Fruit fly (Drosophila melanogaster) whole organism, embryonic: ENCODE measurements around the gene IA-2.

Experiments
- CG2129 ChIP-seq: fragments of 200-800 bp; sonication (Bioruptor generic); IDR thresholded peaks from 2 replicates; pipeline ENCODE4 v1.3.6; 2022; ENCODE audit warnings: missing biosample characterization, missing genetic modification characterization; ENCODE audit not compliant: partially characterized antibody
- Camta ChIP-seq: fragments of 200-800 bp; sonication (Bioruptor generic); optimal IDR thresholded peaks from 2 replicates; lab custom pipeline; 2016; ENCODE audit warnings: missing biosample characterization, missing genetic modification characterization
- Dll ChIP-seq: fragments of 200-800 bp; sonication (Bioruptor generic); IDR thresholded peaks from 4 replicates; pipeline ENCODE4 v1.3.6; 2022; ENCODE audit warnings: missing biosample characterization, missing genetic modification characterization; ENCODE audit not compliant: partially characterized antibody
- Mrtf ChIP-seq: fragments of 200-800 bp; sonication (Bioruptor generic); IDR thresholded peaks from 3 replicates; pipeline ENCODE4 v1.3.6; 2022; ENCODE audit warnings: missing biosample characterization, missing genetic modification characterization
- Nf-YC ChIP-seq: fragments of 200-800 bp; optimal IDR thresholded peaks from 3 replicates; lab custom pipeline; 2019; ENCODE audit warnings: missing biosample characterization, mild to moderate bottlenecking, missing genetic modification characterization, moderate library complexity
- dimm ChIP-seq: fragments of 200-800 bp; sonication (Bioruptor generic); IDR thresholded peaks from 2 replicates; pipeline ENCODE4 v1.3.6; 2022; ENCODE audit warnings: missing biosample characterization, missing genetic modification characterization
- odd ChIP-seq: fragments of 200-800 bp; sonication (Bioruptor generic); optimal IDR thresholded peaks from 2 replicates; lab custom pipeline; 2017; ENCODE audit warnings: missing biosample characterization, mild to moderate bottlenecking, missing genetic modification characterization
- usp ChIP-seq: fragments of >200 bp; optimal IDR thresholded peaks from 2 replicates; lab custom pipeline; 2017; ENCODE audit warnings: missing biosample characterization, missing genetic modification characterization

DNA sequence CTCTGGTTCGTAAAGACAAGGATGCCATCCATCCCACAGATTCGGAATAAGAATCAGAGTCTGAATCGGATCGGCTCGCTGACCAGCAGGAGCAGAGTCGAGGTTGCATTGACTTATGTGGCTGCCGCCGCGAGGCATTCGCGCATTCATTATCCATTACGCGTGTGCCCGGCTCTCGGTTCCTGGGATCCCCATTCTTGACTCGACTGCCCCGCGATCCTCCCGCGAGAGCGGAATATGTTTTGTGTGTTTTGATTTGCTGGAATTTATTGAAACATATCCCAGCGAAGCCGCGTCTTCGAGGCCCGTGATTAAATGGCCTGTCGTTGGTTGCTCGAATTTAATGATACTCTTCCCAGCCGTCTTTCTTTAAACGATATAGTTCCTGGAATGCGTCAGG, 15.8 kb upstream of the IA-2 start:
- no peak for TF ChIP-seq dimm
- TF ChIP-seq Dll: no peak
- no peak for TF ChIP-seq Camta
- TF ChIP-seq odd (GFP tag; lab: Kevin White, UChicago): no peak
- no peak for TF ChIP-seq Nf-YC (tag; lab: Kevin White, UChicago)
- no peak for TF ChIP-seq Mrtf
- no peak for TF ChIP-seq CG2129 (GFP tag; lab: Robert Waterston, UW)
- TF ChIP-seq usp (GFP tag; lab: Kevin White, UChicago): no peak
